Worm (Caenorhabditis elegans) whole organism, mixed stage, embryonic: ENCODE results near the gene abts-2.

Experiments
- blmp-1 ChIP-seq: fragments of 150-350 bp; optimal IDR thresholded peaks from 2 replicates; lab custom pipeline; 2014; ENCODE audit warnings: missing biosample characterization, missing genetic modification characterization
- drap-1 ChIP-seq: fragments of 200-800 bp; sonication (Bioruptor generic); optimal IDR thresholded peaks from 3 replicates; lab custom pipeline; 2018; ENCODE audit warnings: mild to moderate bottlenecking, missing genetic modification characterization, missing compliant biosample characterization
- elt-1 ChIP-seq: sonication (generic microtip); optimal IDR thresholded peaks from 2 replicates; lab custom pipeline; 2017; ENCODE audit warnings: missing genetic modification characterization, mild to moderate bottlenecking, missing compliant biosample characterization, antibody characterized with exemption, moderate library complexity, borderline replicate concordance; ENCODE audit not compliant: insufficient read depth
- elt-3 ChIP-seq: fragments of 150-350 bp; optimal IDR thresholded peaks from 2 replicates; lab custom pipeline; 2014; ENCODE audit warnings: missing biosample characterization, missing genetic modification characterization
- lsy-2 ChIP-seq: fragments of 150-350 bp; optimal IDR thresholded peaks from 2 replicates; lab custom pipeline; 2014; ENCODE audit warnings: missing biosample characterization, missing genetic modification characterization
- mab-5 ChIP-seq: fragments of 150-350 bp; optimal IDR thresholded peaks from 2 replicates; lab custom pipeline; 2014; ENCODE audit warnings: missing biosample characterization, missing genetic modification characterization
- nhr-12 ChIP-seq: fragments of 150-350 bp; optimal IDR thresholded peaks from 2 replicates; lab custom pipeline; 2014; ENCODE audit warnings: missing biosample characterization, missing genetic modification characterization
- nhr-2 ChIP-seq: fragments of 150-350 bp; optimal IDR thresholded peaks from 2 replicates; lab custom pipeline; 2014; ENCODE audit warnings: missing biosample characterization, missing genetic modification characterization
- nhr-237 ChIP-seq: fragments of 150-350 bp; optimal IDR thresholded peaks from 2 replicates; lab custom pipeline; 2014; ENCODE audit warnings: missing biosample characterization, missing genetic modification characterization
- pha-4 ChIP-seq: fragments of 150-350 bp; optimal IDR thresholded peaks from 2 replicates; lab custom pipeline; 2018; ENCODE audit warnings: missing biosample characterization, missing genetic modification reagents, missing genetic modification characterization
- unc-62 ChIP-seq: fragments of 150-350 bp; optimal IDR thresholded peaks from 2 replicates; lab custom pipeline; 2014; ENCODE audit warnings: missing biosample characterization, missing genetic modification reagents, missing genetic modification characterization

DNA sequence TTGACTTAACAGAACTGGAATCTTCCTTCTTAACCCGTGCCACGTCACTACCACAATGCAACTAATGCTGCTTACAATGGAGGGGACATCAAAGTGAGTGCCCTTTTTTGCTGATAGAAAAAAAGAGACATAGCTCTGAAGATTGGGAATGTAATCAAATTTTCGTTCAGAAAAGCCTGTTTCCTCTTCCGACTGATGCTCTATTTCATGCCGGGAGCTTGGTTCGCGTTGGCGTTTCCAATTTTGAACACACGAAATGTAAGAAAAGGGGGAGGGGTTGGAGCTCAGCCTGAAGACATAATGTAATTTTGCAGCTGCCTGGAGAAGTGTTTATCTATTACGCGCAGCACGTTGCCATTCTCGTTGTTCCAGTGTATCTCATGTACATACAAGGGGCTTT is 27.3 kb upstream of the abts-2 start:
- no peak for TF ChIP-seq pha-4 (tag; lab: Kevin White, UChicago)
- TF ChIP-seq mab-5, result no peak
- no peak for TF ChIP-seq lsy-2 (tag; lab: Kevin White, UChicago)
- no peak for TF ChIP-seq nhr-2 (tag; lab: Kevin White, UChicago)
- no peak for TF ChIP-seq blmp-1 (tag; lab: Kevin White, UChicago)
- TF ChIP-seq drap-1 (GFP tag; lab: Kevin White, UChicago), result no peak
- no peak for TF ChIP-seq elt-3 (tag; lab: Kevin White, UChicago)
- no peak for TF ChIP-seq nhr-237 (tag; lab: Kevin White, UChicago)
- no peak for TF ChIP-seq nhr-12
- TF ChIP-seq elt-1 (tag; lab: Kevin White, UChicago), result no peak
- TF ChIP-seq unc-62, result no peak
